Fruit fly (Drosophila melanogaster) Kc167 (cell line): Measurements from ENCODE around the gene CG13720.

Experiments
- psq ChIP-seq: fragments of >200 bp; optimal IDR thresholded peaks from 2 replicates; lab custom pipeline; 2017; ENCODE audit warnings: missing external identifiers
- ttk ChIP-seq: sonication (Bioruptor generic); optimal IDR thresholded peaks from 2 replicates; lab custom pipeline; 2017; ENCODE audit warnings: missing external identifiers

dm6 chr3L:4507846-4508245 is 7.5 kb upstream of the CG13720 start:
- TF ChIP-seq ttk (lab: Kevin White, UChicago) (no peak), psq (lab: Kevin White, UChicago) (no peak)
